Worm (Caenorhabditis elegans): ENCODE measurements around the gene F58E6.13.

DNA sequence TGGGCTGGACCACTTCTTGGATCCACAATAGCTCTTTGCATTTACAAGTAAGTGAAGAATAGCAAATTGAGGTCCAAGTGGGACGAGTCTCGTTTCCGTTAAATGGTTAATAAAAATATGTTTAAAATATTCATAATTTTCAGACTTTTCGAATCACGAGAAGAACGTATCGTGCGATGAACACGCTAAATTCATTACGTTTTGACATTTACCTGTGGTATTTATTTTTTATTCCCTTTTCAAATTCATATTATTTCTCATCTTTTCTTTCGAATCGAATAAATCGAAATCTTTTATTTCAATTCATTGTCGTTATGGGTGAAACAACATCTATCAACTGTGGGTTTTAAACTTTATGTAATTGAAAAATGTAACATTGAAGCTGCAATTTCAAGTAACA lies 5.6 kb upstream of the F58E6.13 start, which contains the start of gene marc-1:
- TF ChIP-seq ceh-91 (GFP tag; IDR thresholded peaks at IDR 0.05), result no peak
- no peak for TF ChIP-seq pha-4 (tag; optimal IDR thresholded peaks at IDR 0.05)

Measured in whole organism, young adult.